Fruit fly (Drosophila melanogaster) whole organism, embryonic: ENCODE results near the gene CG14380.

Experiments used
- BEAF-32 ChIP-seq: fragments of 200-800 bp; sonication (Bioruptor generic); optimal IDR thresholded peaks from 3 replicates; lab custom pipeline; 2017; ENCODE audit warnings: missing biosample characterization, missing genetic modification characterization, mild to moderate bottlenecking, moderate library complexity, missing genetic modification reagents
- C15 ChIP-seq: fragments of 200-800 bp; sonication (Bioruptor generic); IDR thresholded peaks from 3 replicates; pipeline ENCODE4 v1.3.6; 2022; ENCODE audit warnings: missing biosample characterization, missing genetic modification characterization
- Ets97D ChIP-seq: fragments of 200-800 bp; sonication (Bioruptor generic); optimal IDR thresholded peaks from 3 replicates; lab custom pipeline; 2016; ENCODE audit warnings: missing biosample characterization, missing genetic modification characterization
- HLH3B ChIP-seq: fragments of 200-800 bp; sonication (Bioruptor generic); IDR thresholded peaks from 2 replicates; pipeline ENCODE4 v1.3.6; 2022; ENCODE audit warnings: missing biosample characterization, missing genetic modification characterization
- HLHmδ ChIP-seq: fragments of 200-800 bp; sonication (Bioruptor generic); optimal IDR thresholded peaks from 2 replicates; lab custom pipeline; 2018; ENCODE audit warnings: missing biosample characterization, mild to moderate bottlenecking, missing genetic modification characterization, moderate library complexity
- gro ChIP-seq: fragments of 200-800 bp; sonication (Bioruptor generic); optimal IDR thresholded peaks from 2 replicates; lab custom pipeline; 2016; ENCODE audit warnings: missing biosample characterization, missing genetic modification characterization
- nerfin-2 ChIP-seq: fragments of 200-800 bp; sonication (Bioruptor generic); IDR thresholded peaks from 2 replicates; pipeline ENCODE4 v1.3.6; 2022; ENCODE audit warnings: missing biosample characterization, missing genetic modification characterization; ENCODE audit not compliant: partially characterized antibody
- tup ChIP-seq: fragments of 200-800 bp; sonication (Bioruptor generic); optimal IDR thresholded peaks from 2 replicates; lab custom pipeline; 2016; ENCODE audit warnings: missing biosample characterization, mild to moderate bottlenecking, missing genetic modification characterization, moderate library complexity

- TF ChIP-seq BEAF-32 (no peak), gro (GFP tag; lab: Kevin White, UChicago) (no peak), C15 (GFP tag; lab: Robert Waterston, UW) (no peak), tup (GFP tag; lab: Kevin White, UChicago) (no peak), nerfin-2 (GFP tag; lab: Robert Waterston, UW) (no peak), HLH3B (GFP tag; lab: Robert Waterston, UW) (no peak), HLHmδ (GFP tag; lab: Kevin White, UChicago) (no peak), Ets97D (no peak)
Measured at dm6 chr3R:13188219-13188618, at the start of gene CG14380.
